Worm (Caenorhabditis elegans): Measurements from ENCODE around the gene cec-4.
A peak's percentile ranks its signal among the peaks of the same experiment; 100 is the strongest.

Gene cec-4

DNA sequence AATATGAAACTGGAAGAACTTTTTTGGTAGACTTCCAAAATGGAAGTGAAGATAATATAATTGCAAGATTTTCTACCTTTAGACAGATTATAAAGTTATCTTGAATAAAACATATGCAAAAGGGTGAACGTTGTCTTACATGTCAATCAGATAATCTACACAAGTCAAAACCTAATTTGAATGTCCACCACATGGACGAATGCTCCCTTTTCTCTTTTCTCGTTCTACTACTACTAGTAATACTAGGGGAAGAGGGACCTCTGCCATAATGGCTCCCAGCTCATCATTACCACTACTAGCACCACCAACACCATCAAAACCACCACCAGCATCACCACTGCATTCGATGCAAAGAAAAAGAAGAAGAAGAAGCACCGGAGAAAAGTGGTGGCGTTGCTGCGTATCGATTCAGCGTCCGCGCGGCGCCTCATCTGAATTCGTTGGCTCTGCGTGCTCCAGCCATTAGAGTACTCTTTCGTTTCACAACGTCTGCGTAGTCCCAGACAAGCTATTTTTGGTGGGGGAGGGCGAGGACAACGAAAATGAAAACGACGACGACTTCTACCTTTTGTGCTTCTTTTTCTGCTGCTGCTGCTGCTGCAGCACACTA, 9.9 kb downstream of the cec-4 start:
- TF ChIP-seq T07F8.4 (tag; optimal IDR thresholded peaks at IDR 0.05) (no peak), Y67H2A.10 (GFP tag; conservative IDR thresholded peaks at IDR 0.05) (no peak), mel-28 (tag; optimal IDR thresholded peaks at IDR 0.05; ENCODE audit: borderline replicate concordance) (no peak), nfyb-1 (GFP tag; IDR thresholded peaks at IDR 0.05) (no peak), rpc-1 (optimal IDR thresholded peaks at IDR 0.05) (no peak), rpc-1 (tag; optimal IDR thresholded peaks at IDR 0.05) (no peak), egl-18 (GFP tag; IDR thresholded peaks at IDR 0.05) (0 out of 2 replicates have a peak, but pooled peaks have one; percentile 26), lir-1 (GFP tag; conservative IDR thresholded peaks at IDR 0.05) (no peak), hlh-26 (GFP tag; conservative IDR thresholded peaks at IDR 0.05) (no peak)

DNA sequence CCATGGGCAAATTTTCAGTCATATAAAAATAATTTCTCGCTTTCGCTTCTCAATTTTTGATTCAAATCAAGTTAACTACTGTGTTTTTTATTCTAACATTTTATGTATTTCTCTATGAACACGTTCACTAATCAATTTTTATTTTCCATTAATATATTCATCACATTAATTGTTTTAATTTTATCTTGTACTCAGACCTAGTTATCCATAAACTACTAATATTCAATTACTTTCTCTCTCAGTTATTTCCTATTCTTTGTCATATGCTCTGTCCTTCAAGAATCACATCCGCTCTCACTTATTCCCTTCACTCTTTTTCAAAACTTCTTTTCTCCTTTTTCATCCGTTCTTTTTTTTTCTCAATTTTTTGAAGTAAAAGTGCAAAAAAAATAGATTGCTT, 11.5 kb downstream of the cec-4 start:
- TF ChIP-seq hrde-1 (tag; optimal IDR thresholded peaks at IDR 0.05; ENCODE audit: borderline replicate concordance) = no peak
- TF ChIP-seq ztf-22 (GFP tag; optimal IDR thresholded peaks at IDR 0.05) = no peak
- no peak for TF ChIP-seq attf-6 (GFP tag; IDR thresholded peaks at IDR 0.05)
- no peak for TF ChIP-seq sptf-2 (GFP tag; optimal IDR thresholded peaks at IDR 0.05)
- TF ChIP-seq atf-7 (tag; optimal IDR thresholded peaks at IDR 0.05) = no peak
- no peak for TF ChIP-seq hlh-12 (tag; optimal IDR thresholded peaks at IDR 0.05)
- TF ChIP-seq lsy-27 (tag; optimal IDR thresholded peaks at IDR 0.05; ENCODE audit: borderline replicate concordance, insufficient read depth) = no peak
- no peak for TF ChIP-seq ztf-26 (tag; optimal IDR thresholded peaks at IDR 0.05)

DNA sequence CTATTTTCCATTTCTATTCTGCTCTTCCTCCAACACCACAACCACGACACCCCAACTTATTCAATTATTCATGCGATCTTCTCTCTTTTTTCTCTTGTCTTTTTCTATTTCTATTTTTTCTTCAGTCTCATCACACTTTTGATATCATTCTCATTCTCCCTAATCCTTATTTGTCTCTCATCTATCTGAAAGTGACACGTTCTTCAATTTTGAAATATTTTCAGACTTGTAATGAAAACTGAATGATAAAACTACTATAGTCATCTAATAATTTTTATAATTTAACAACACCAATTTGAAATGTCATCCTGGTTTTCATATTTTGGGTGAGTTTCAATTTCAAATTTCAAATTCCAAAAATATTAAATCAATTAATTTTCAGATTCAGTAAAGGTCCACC, 13.1 kb downstream of the cec-4 start, which contains the start of gene cla-1:
Gene cla-1 (plus strand): TSS at position 301 of the 400 bp plus-strand sequence.
- TF ChIP-seq ceh-58 (GFP tag; IDR thresholded peaks at IDR 0.05) (no peak), rcor-1 (GFP tag; IDR thresholded peaks at IDR 0.05) (no peak), atf-7 (tag; optimal IDR thresholded peaks at IDR 0.05) (no peak)

DNA sequence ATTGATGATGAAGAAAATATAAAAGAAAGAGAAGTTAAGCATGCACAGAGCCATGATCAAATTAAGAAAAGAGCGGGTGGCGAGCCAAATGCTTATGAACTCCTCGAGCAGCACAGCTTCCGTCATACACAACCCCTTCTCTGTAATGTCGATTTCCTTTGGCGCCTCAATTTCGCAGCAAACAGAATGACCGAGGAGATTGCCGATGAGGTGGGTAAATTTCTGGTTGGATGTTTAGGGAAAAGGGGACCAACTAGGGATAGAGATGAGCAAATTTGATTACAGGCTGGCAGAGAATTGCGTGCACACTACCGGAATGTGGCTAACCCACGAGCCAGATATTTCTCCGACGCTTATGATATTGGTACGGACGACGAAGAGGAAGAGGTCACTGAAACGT, 29.9 kb downstream of the cec-4 start:
- TF ChIP-seq die-1 (tag; optimal IDR thresholded peaks at IDR 0.05) = no peak
- TF ChIP-seq zfh-2 (GFP tag; conservative IDR thresholded peaks at IDR 0.05) = 0 out of 2 replicates have a peak, but pooled peaks have one; percentile 8

DNA sequence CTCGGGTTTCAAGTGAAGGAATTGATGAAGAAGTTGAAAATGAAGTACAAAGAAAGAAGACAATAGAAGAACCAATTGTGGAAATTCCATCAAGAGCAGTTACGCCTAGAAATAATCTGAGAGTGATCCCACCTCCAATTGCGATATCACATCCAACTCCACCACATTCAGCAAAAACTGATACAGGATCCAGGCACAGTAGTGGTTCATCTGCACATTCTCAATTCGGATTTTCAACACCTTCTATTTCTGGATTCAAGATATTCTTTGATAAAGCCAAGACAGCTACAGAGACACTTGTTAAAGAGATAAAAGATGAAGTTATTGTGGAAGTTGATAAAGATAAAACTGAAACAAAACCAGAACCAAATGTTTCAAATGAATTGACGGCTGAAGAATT, 32.6 kb downstream of the cec-4 start:
- TF ChIP-seq ztf-26 (tag; optimal IDR thresholded peaks at IDR 0.05) (no peak), zfh-2 (GFP tag; conservative IDR thresholded peaks at IDR 0.05) (no peak), lir-1 (GFP tag; conservative IDR thresholded peaks at IDR 0.05) (no peak), die-1 (tag; optimal IDR thresholded peaks at IDR 0.05) (no peak), sea-2 (GFP tag; IDR thresholded peaks at IDR 0.05) (no peak), Y67H2A.10 (GFP tag; conservative IDR thresholded peaks at IDR 0.05) (no peak), tbp1 (GFP tag; optimal IDR thresholded peaks at IDR 0.05) (no peak), nfya-1 (tag; optimal IDR thresholded peaks at IDR 0.05; ENCODE audit: borderline replicate concordance, insufficient read depth) (no peak), him-1 (tag; optimal IDR thresholded peaks at IDR 0.05) (no peak), nhr-27 (tag; optimal IDR thresholded peaks at IDR 0.05) (no peak), ztf-3 (GFP tag; optimal IDR thresholded peaks at IDR 0.05) (no peak), atf-7 (tag; optimal IDR thresholded peaks at IDR 0.05) (no peak), F39B2.1 (GFP tag; IDR thresholded peaks at IDR 0.05) (no peak), B0261.1 (tag; optimal IDR thresholded peaks at IDR 0.05) (no peak), F49E8.2 (tag; optimal IDR thresholded peaks at IDR 0.05; ENCODE audit: insufficient read depth) (no peak), aptf-3 (GFP tag; IDR thresholded peaks at IDR 0.05) (no peak), chd-7 (tag; optimal IDR thresholded peaks at IDR 0.05) (no peak), ets-4 (GFP tag; optimal IDR thresholded peaks at IDR 0.05) (no peak), B0035.1 (tag; optimal IDR thresholded peaks at IDR 0.05) (no peak)
